Worm (Caenorhabditis elegans): ENCODE measurements around the gene dhp-2.
A peak's percentile ranks its signal among the peaks of the same experiment; 100 is the strongest.

dhp-2 gene

ce11 chrIV:9977602-9978172 is at the start of gene dhp-2:
TSS of gene dhp-2 (plus strand) at chrIV:9978122.
- TF ChIP-seq T07F8.4 (tag; optimal IDR thresholded peaks at IDR 0.05) (no peak), efl-1 (GFP tag; optimal IDR thresholded peaks at IDR 0.05) (no peak), ceh-58 (GFP tag; IDR thresholded peaks at IDR 0.05) (no peak), ztf-3 (GFP tag; optimal IDR thresholded peaks at IDR 0.05) (no peak), F55B11.4 (tag; optimal IDR thresholded peaks at IDR 0.05; ENCODE audit: borderline replicate concordance, insufficient read depth) (no peak), bed-2 (GFP tag; IDR thresholded peaks at IDR 0.05) (no peak), egrh-3 (GFP tag; IDR thresholded peaks at IDR 0.05) (no peak), nhr-179 (tag; optimal IDR thresholded peaks at IDR 0.05) (no peak), pbrm-1 (GFP tag; IDR thresholded peaks at IDR 0.05) (no peak)

ce11 chrIV:9928180-9928896 is 49.6 kb upstream of the dhp-2 start, which contains the start of gene dur-1:
TSS of gene dur-1 (minus strand) at chrIV:9928230.
- TF ChIP-seq K12H6.12 (tag; optimal IDR thresholded peaks at IDR 0.05) (peak; percentile 25), B0261.1 (tag; optimal IDR thresholded peaks at IDR 0.05) (no peak)

ce11 chrIV:9932055-9932454 is 45.9 kb upstream of the dhp-2 start, which contains the start of the genes trmt-10A and F25H8.2:
TSS of gene trmt-10A (minus strand) at chrIV:9932213.
TSS of gene F25H8.2 (plus strand) at chrIV:9932235.
- TF ChIP-seq hrde-1 (tag; optimal IDR thresholded peaks at IDR 0.05; ENCODE audit: borderline replicate concordance) (no peak), D2030.7 (GFP tag; IDR thresholded peaks at IDR 0.05) (no peak), attf-5 (GFP tag; optimal IDR thresholded peaks at IDR 0.05) (peak; percentile 54), attf-3 (GFP tag; conservative IDR thresholded peaks at IDR 0.05) (peak; percentile 76), sdz-38 (tag; optimal IDR thresholded peaks at IDR 0.05) (no peak), nhr-90 (tag; optimal IDR thresholded peaks at IDR 0.05) (no peak), mcd-1 (GFP tag; IDR thresholded peaks at IDR 0.05) (peak; percentile 70)

- TF ChIP-seq mel-28 (tag; optimal IDR thresholded peaks at IDR 0.05; ENCODE audit: borderline replicate concordance): no peak
- no peak for TF ChIP-seq sptf-2 (GFP tag; optimal IDR thresholded peaks at IDR 0.05)
- TF ChIP-seq rcor-1 (GFP tag; IDR thresholded peaks at IDR 0.05): no peak
- no peak for TF ChIP-seq lin-54 (GFP tag; optimal IDR thresholded peaks at IDR 0.05)
- no peak for TF ChIP-seq bed-1 (GFP tag; IDR thresholded peaks at IDR 0.05)
- TF ChIP-seq chd-7 (tag; optimal IDR thresholded peaks at IDR 0.05): no peak
- TF ChIP-seq Y53G8AR.9 (GFP tag; conservative IDR thresholded peaks at IDR 0.05): no peak
These were observed 44.3 kb upstream of the dhp-2 start, which contains the start of gene spe-29 for ce11 chrIV:9933580-9933979. TSS of gene spe-29 (plus strand) at chrIV:9933880.

- TF ChIP-seq madf-3 (GFP tag; IDR thresholded peaks at IDR 0.05): 0 out of 2 replicates have a peak, but pooled peaks have one; percentile 15
- no peak for TF ChIP-seq bed-2 (GFP tag; IDR thresholded peaks at IDR 0.05)
- TF ChIP-seq rec-8 (tag; optimal IDR thresholded peaks at IDR 0.05): no peak
- TF ChIP-seq sdz-38 (tag; optimal IDR thresholded peaks at IDR 0.05): no peak
- no peak for TF ChIP-seq B0019.2 (GFP tag; conservative IDR thresholded peaks at IDR 0.05)
These were observed 34.7 kb upstream of the dhp-2 start for ce11 chrIV:9943214-9943613.

ce11 chrIV:9944279-9944678 is 33.6 kb upstream of the dhp-2 start:
- TF ChIP-seq ceh-40 (GFP tag; IDR thresholded peaks at IDR 0.05): no peak
- no peak for TF ChIP-seq hlh-12 (tag; optimal IDR thresholded peaks at IDR 0.05)
- no peak for TF ChIP-seq fkh-3 (tag; optimal IDR thresholded peaks at IDR 0.05)
- TF ChIP-seq lir-1 (GFP tag; conservative IDR thresholded peaks at IDR 0.05): no peak
- no peak for TF ChIP-seq C17E4.6 (GFP tag; IDR thresholded peaks at IDR 0.05)
- no peak for TF ChIP-seq snpc-4 (GFP tag; optimal IDR thresholded peaks at IDR 0.05)
- TF ChIP-seq snpc-4 (tag; optimal IDR thresholded peaks at IDR 0.05): no peak
- no peak for TF ChIP-seq dpff-1 (tag; optimal IDR thresholded peaks at IDR 0.05)
- TF ChIP-seq lag-1 (GFP tag; IDR thresholded peaks at IDR 0.05): no peak
- TF ChIP-seq nhr-120 (GFP tag; IDR thresholded peaks at IDR 0.05): no peak
- TF ChIP-seq cebp-1 (GFP tag; IDR thresholded peaks at IDR 0.05): no peak
- no peak for TF ChIP-seq cebp-1 (tag; optimal IDR thresholded peaks at IDR 0.05)
